Fruit fly (Drosophila melanogaster): ENCODE measurements around the gene CG13731.

DNA sequence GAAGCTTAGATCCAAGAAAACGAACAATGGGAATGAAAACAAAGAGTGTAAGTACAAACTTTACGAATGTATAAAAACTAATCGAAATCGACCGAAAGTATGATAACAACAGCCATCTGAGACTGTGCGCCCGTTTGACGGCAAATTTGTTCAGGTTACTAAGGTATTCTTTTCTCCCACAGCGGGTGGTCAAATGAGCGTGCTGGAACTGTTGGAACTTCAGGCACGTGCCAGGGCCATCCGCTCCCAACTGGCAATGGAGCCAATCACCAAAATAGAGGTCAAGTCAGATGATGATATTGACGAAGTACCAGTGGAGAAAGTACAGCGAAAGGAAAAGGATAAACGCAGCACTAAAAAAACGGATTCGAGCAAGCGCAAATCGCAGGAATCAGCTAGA is 47.6 kb upstream of the CG13731 start, which contains the start of gene CG12229:
- TF ChIP-seq CG34367 (tag; optimal IDR thresholded peaks at IDR 0.05) (no peak), Ets98B (GFP tag; IDR thresholded peaks at IDR 0.05) (no peak), EcR (GFP tag; optimal IDR thresholded peaks at IDR 0.05) (no peak), rn (GFP tag; IDR thresholded peaks at IDR 0.05) (no peak), CG10348 (GFP tag; IDR thresholded peaks at IDR 0.05) (no peak), CG9948 (tag; optimal IDR thresholded peaks at IDR 0.05) (no peak), CG12605 (GFP tag; IDR thresholded peaks at IDR 0.05) (no peak), fd96Ca (GFP tag; IDR thresholded peaks at IDR 0.05) (no peak), CG13204 (GFP tag; optimal IDR thresholded peaks at IDR 0.05) (no peak), gl (tag; optimal IDR thresholded peaks at IDR 0.05) (no peak), D1 (tag; optimal IDR thresholded peaks at IDR 0.05) (no peak)
